Fruit fly (Drosophila melanogaster) whole organism, larva: ENCODE results near the gene Ube3a.
A peak's percentile ranks its signal among the peaks of the same experiment; 100 is the strongest.

Experiments
- noc ChIP-seq: fragments of 200-800 bp; sonication (Bioruptor generic); optimal IDR thresholded peaks from 3 replicates; lab custom pipeline; 2019; ENCODE audit warnings: missing biosample characterization, mild to moderate bottlenecking, missing genetic modification characterization, moderate library complexity

Gene Ube3a

dm6 chr3L:11205608-11206336 is 4.6 kb downstream of the Ube3a start, which contains the start of gene Plod:
Gene Plod, minus strand, starts transcription at chr3L:11206016.
- peak; percentile 36 for TF ChIP-seq noc (tag; lab: Kevin White, UChicago)

- TF ChIP-seq noc (tag; lab: Kevin White, UChicago), result peak; percentile 58
Observed at dm6 chr3L:11204852-11205251, 5.5 kb downstream of the Ube3a start.

DNA sequence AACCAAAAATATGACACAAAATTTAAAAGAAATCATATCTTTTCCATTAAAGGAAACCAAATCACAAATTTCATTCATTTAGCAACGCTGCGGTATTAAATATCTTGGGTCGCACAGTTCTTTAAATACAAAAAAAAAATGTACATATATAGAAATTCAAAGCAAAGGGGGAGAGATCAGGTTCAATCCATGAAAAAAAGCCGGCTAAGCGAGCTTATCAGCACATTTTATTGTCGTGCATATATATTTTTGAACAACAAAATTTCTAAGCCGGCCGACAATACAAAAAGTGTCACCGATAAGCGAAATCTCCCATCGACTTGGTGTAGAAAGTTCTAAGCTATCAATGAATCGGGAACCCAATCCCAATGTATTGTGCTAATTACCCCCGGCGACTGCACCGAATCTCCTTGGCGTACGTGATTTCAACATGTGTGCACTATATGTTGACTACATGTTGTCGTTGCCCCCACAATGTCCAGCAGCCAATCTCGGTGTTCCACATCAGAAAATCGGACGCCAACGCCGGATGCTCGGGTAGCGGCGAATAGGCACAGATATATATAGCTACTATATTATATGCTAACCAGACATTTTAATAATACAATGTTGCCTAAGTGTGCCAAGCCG is 6.4 kb downstream of the Ube3a start:
- peak; percentile 24 for TF ChIP-seq noc (tag; lab: Kevin White, UChicago)

- TF ChIP-seq noc (tag; lab: Kevin White, UChicago), result no peak
Observed at dm6 chr3L:11201051-11201450, 9.3 kb downstream of the Ube3a start, which contains the start of gene nkt. Gene nkt, plus strand, starts transcription at chr3L:11201351.

DNA sequence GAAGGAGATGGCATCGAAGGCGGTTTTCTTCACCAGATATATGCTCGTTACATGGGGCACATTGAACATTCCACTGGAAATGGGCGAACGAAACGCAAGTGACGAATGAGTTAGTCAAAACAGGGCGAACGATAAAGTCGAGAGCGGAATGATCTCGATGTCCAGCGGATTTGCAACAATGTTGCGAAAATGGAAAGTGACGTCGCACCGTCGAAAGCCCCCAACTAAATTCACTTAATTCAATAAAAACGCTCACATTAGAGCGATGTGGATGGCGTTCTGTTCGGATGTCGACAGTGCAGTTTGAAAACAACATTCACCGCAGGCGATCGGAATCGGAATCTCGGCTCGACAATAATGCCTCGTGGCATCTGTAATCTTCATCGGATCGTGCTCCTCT is 11.1 kb downstream of the Ube3a start, which contains the start of gene CG7607:
TSS of gene CG7607 (plus strand) at position 301 of the 400 bp plus-strand sequence.
- TF ChIP-seq noc (tag; lab: Kevin White, UChicago), result no peak

- TF ChIP-seq noc (tag; lab: Kevin White, UChicago), result no peak
Observed at dm6 chr3L:11198375-11198774, 12.0 kb downstream of the Ube3a start.

dm6 chr3L:11197291-11198021 is 12.9 kb downstream of the Ube3a start, which contains the start of gene GlcAT-P:
Gene GlcAT-P, minus strand, starts transcription at chr3L:11197536.
- peak; percentile 71 for TF ChIP-seq noc (tag; lab: Kevin White, UChicago)

- no peak for TF ChIP-seq noc (tag; lab: Kevin White, UChicago)
Observed at dm6 chr3L:11196860-11197259, 13.5 kb downstream of the Ube3a start.

DNA sequence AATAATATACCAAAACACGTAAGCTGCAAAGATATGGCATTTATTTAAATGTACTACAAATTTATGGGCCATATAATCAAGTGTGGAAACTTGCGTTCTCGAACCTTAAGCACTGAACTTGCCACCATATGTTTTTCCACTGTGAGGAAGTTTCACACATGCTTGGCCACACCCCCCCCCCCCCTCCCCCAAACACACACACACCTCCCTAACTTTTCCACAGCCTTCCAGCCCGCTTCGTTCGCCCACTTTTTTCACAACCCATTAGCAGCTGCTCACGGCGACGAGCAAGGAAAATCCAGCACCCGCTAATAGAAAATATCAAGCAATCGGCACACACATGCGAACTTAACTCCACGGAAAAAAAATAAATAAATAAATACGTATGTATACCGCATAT is 15.1 kb downstream of the Ube3a start:
- TF ChIP-seq noc (tag; lab: Kevin White, UChicago), result no peak

- no peak for TF ChIP-seq noc (tag; lab: Kevin White, UChicago)
Observed at dm6 chr3L:11190022-11190421, 20.4 kb downstream of the Ube3a start.

DNA sequence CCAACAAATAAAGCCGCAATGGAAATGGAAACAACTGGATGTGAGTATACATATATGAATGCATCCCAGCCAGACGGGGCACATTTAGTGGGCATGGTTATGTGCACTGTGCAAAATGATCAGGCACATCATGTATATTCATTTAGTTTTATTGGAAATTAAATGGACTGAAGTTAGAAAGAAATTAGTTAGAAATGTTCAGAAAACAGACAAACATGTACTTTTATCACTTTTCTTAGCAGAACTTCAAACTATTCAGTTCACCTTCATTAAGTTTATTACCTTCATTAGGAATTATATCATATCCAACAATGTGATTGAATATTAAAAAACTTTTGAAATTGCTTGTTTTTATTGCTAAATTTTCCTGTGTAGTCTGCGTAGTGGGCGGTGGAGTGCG is 23.6 kb downstream of the Ube3a start:
- TF ChIP-seq noc (tag; lab: Kevin White, UChicago), result no peak

dm6 chr3L:11183965-11184364 is 26.4 kb downstream of the Ube3a start:
- TF ChIP-seq noc (tag; lab: Kevin White, UChicago), result no peak

- TF ChIP-seq noc (tag; lab: Kevin White, UChicago), result no peak
Observed at dm6 chr3L:11182994-11183393, 27.4 kb downstream of the Ube3a start.

DNA sequence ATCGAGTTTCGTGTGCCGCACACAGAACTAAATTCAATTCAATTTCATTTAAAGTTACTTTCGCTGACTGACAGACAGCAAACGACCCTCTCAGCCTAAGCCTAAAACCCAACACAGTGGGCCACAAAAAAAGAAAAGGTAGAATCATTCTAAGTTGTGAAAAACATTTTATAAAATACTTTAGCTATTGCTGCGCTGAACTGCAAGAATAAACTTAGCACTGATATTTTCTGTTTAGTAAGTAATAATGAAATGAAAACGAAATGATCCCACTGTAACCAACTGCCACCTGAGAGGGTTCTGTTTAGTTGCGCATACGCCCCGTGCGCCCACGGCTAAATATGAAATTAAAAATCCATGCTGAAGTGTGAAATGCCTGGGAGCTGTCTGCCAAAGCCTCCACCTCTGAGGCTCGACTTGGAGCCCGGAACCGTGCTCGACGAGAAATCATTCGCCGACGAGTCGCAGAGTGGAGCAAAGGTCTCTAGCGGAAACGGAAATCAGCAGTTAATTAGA is 37.3 kb downstream of the Ube3a start, which contains the start of gene CG14142:
TSS of gene CG14142 (plus strand) at position 466 of the 516 bp plus-strand sequence.
- TF ChIP-seq noc (tag; lab: Kevin White, UChicago), result no peak

DNA sequence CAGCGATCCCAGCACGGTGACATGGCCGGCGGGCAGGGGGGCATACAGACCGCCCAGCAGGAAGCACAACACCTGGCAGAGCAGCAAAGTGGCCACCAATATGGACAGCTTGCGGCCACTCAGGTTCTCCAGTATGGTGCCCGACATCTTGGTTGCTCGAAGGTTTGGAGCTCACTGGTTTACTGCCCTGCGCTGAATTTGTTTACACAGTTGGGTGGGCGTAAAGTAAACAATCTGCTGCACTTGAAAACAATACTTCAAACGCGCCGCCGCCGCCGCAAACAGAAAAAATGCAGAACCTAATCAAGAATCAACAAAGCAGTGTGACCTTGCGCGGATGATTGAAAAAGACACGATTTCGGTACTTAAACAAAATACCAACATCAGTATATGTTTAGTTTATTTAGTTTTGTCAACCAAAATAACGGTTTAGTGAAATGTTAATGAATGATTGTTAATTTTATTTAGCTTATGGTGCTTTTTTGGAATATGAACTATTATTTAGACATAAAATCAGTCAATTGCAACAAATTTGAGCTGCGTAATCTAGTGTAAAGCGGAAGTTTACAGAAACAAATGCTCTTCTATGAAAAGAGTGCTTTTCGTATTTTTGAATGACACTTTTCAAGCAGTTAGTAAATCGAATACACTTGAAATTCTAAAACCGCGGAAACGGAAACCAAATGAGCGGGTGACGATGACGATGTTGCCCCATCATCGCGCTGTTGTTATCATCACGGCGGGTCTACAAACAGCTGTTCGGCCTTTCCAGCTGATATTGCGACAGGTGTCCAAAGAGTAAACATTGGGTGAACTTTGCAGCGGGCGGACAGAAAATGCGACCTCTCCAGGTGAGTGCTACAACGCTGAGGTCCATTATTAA is 40.8 kb downstream of the Ube3a start, which contains the start of the genes wls and Adck5:
TSS of gene wls (minus strand) at position 327 of the 883 bp plus-strand sequence.
TSS of gene Adck5 (plus strand) at position 519 of the 883 bp plus-strand sequence.
- TF ChIP-seq noc (tag; lab: Kevin White, UChicago), result no peak
